Worm (Caenorhabditis elegans) whole organism, L4 larva: ENCODE results near the gene B0280.2.

ENCODE experiments used
- D1046.2 ChIP-seq: fragments of 200-800 bp; sonication (Bioruptor generic); IDR thresholded peaks from 2 replicates; pipeline ENCODE4 v1.3.6; 2022; ENCODE audit warnings: missing genetic modification characterization, missing compliant biosample characterization
- F44E2.7 ChIP-seq: fragments of 200-800 bp; sonication (Bioruptor generic); IDR thresholded peaks from 2 replicates; pipeline ENCODE4 v2.1.2; 2022; ENCODE audit warnings: missing genetic modification characterization, missing compliant biosample characterization
- F49E8.2 ChIP-seq: sonication (generic microtip); optimal IDR thresholded peaks from 2 replicates; lab custom pipeline; 2016; ENCODE audit warnings: missing compliant biosample characterization, mild to moderate bottlenecking, missing genetic modification characterization, borderline replicate concordance
- Y75B8A.6 ChIP-seq: fragments of 200-800 bp; sonication (Bioruptor generic); IDR thresholded peaks from 2 replicates; pipeline ENCODE4 v1.3.6; 2022; ENCODE audit warnings: missing genetic modification reagents, missing genetic modification characterization, missing compliant biosample characterization
- ZK337.2 ChIP-seq: fragments of 200-800 bp; sonication (Bioruptor generic); IDR thresholded peaks from 2 replicates; pipeline ENCODE4 v1.3.6; 2022; ENCODE audit warnings: missing genetic modification reagents, missing genetic modification characterization, missing compliant biosample characterization
- ZK546.5 ChIP-seq, 2 experiments: sonication (generic microtip); optimal IDR thresholded peaks; 2 replicates each; lab custom pipeline; 2017; ENCODE audit warnings: missing biosample characterization in 2 of 2, missing genetic modification characterization in 2 of 2
- aha-1 ChIP-seq: fragments of 150-350 bp; peaks from one replicate; lab custom pipeline; 2014; ENCODE audit warnings: missing biosample characterization, missing genetic modification characterization
- ama-1 ChIP-seq: fragments of 150-350 bp; optimal IDR thresholded peaks from 2 replicates; lab custom pipeline; 2014; ENCODE audit warnings: inconsistent platforms, mixed read lengths
- ceh-32 ChIP-seq: sonication (generic microtip); optimal IDR thresholded peaks from 2 replicates; lab custom pipeline; 2016; ENCODE audit warnings: mild to moderate bottlenecking, missing genetic modification characterization, missing compliant biosample characterization; ENCODE audit not compliant: poor library complexity
- ceh-82 ChIP-seq: sonication (generic microtip); optimal IDR thresholded peaks from 2 replicates; lab custom pipeline; 2017; ENCODE audit warnings: missing biosample characterization, missing genetic modification characterization
- ces-1 ChIP-seq: fragments of 150-350 bp; sonication (generic microtip); optimal IDR thresholded peaks from 4 replicates; lab custom pipeline; 2014; ENCODE audit warnings: missing biosample characterization, missing genetic modification reagents, missing genetic modification characterization
- cey-2 ChIP-seq: sonication (generic microtip); optimal IDR thresholded peaks from 3 replicates; lab custom pipeline; 2017; ENCODE audit warnings: missing genetic modification characterization, mild to moderate bottlenecking, missing compliant biosample characterization, antibody characterized with exemption, borderline replicate concordance; ENCODE audit not compliant: insufficient read depth
- dmd-6 ChIP-seq: fragments of 200-800 bp; sonication (Bioruptor generic); IDR thresholded peaks from 2 replicates; pipeline ENCODE4 v1.3.6; 2022; ENCODE audit warnings: missing genetic modification reagents, missing genetic modification characterization, missing compliant biosample characterization
- dpl-1 ChIP-seq: fragments of 150-350 bp; optimal IDR thresholded peaks from 2 replicates; lab custom pipeline; 2014; ENCODE audit warnings: missing biosample characterization, missing genetic modification reagents, missing genetic modification characterization
- egl-43 ChIP-seq: fragments of 200-800 bp; sonication (Bioruptor generic); IDR thresholded peaks from 2 replicates; pipeline ENCODE4 v1.3.6; 2022; ENCODE audit warnings: missing genetic modification reagents, missing genetic modification characterization, missing compliant biosample characterization
- hif-1 ChIP-seq, 2 experiments: sonication (generic microtip); optimal IDR thresholded peaks; 2 replicates each; lab custom pipeline; 2016 to 2017; ENCODE audit warnings: missing compliant biosample characterization in 2 of 2, missing genetic modification characterization in 2 of 2, missing genetic modification reagents in 2 of 2, missing genotype in 2 of 2, mild to moderate bottlenecking in 1 of 2
- hlh-30 ChIP-seq: sonication (generic microtip); optimal IDR thresholded peaks from 2 replicates; lab custom pipeline; 2017; ENCODE audit warnings: antibody characterized with exemption, mild to moderate bottlenecking, missing genetic modification characterization, missing compliant biosample characterization; ENCODE audit not compliant: insufficient read depth
- hmg-1.1 ChIP-seq: fragments of 200-800 bp; sonication (Bioruptor generic); IDR thresholded peaks from 2 replicates; pipeline ENCODE4 v1.3.6; 2022; ENCODE audit warnings: missing genetic modification reagents, missing genetic modification characterization, missing compliant biosample characterization
- lim-7 ChIP-seq: fragments of 200-800 bp; sonication (Bioruptor generic); IDR thresholded peaks from 2 replicates; pipeline ENCODE4 v1.3.6; 2022; ENCODE audit warnings: missing genetic modification characterization, missing compliant biosample characterization
- lin-13 ChIP-seq: fragments of 150-350 bp; optimal IDR thresholded peaks from 2 replicates; lab custom pipeline; 2014; ENCODE audit warnings: missing biosample characterization, missing genetic modification reagents, missing genetic modification characterization
- lin-29 ChIP-seq: fragments of 200-800 bp; sonication (Bioruptor generic); IDR thresholded peaks from 2 replicates; pipeline ENCODE4 v1.3.6; 2022; ENCODE audit warnings: missing genetic modification reagents, missing genetic modification characterization, missing compliant biosample characterization
- lin-39 ChIP-seq: fragments of 150-350 bp; optimal IDR thresholded peaks from 2 replicates; lab custom pipeline; 2014; ENCODE audit warnings: missing biosample characterization, missing genetic modification reagents, missing genetic modification characterization
- madf-5 ChIP-seq, 2 experiments: fragments of 200-800 bp; sonication (Bioruptor generic); IDR thresholded peaks; 2 replicates each; pipeline ENCODE4 v1.3.6; 2022; ENCODE audit warnings: missing compliant biosample characterization in 2 of 2, missing genetic modification characterization in 2 of 2
- madf-9 ChIP-seq: fragments of 200-800 bp; sonication (Bioruptor generic); conservative IDR thresholded peaks from 2 replicates; pipeline ENCODE4 v1.3.6; 2022; ENCODE audit warnings: missing genetic modification reagents, missing genetic modification characterization, missing compliant biosample characterization
- mdt-29 ChIP-seq: fragments of 200-800 bp; sonication (Bioruptor generic); IDR thresholded peaks from 2 replicates; pipeline ENCODE4 v1.3.6; 2022; ENCODE audit warnings: missing genetic modification reagents, missing genetic modification characterization, missing compliant biosample characterization
- mes-2 ChIP-seq: sonication (generic microtip); optimal IDR thresholded peaks from 2 replicates; lab custom pipeline; 2016; ENCODE audit warnings: missing genotype, mild to moderate bottlenecking, missing genetic modification characterization, missing compliant biosample characterization; ENCODE audit not compliant: poor library complexity, severe bottlenecking
- mxl-2 ChIP-seq: fragments of 200-800 bp; sonication (Bioruptor generic); conservative IDR thresholded peaks from 2 replicates; pipeline ENCODE4 v1.3.6; 2022; ENCODE audit warnings: missing genetic modification reagents, missing genetic modification characterization, missing compliant biosample characterization
- nhr-111 ChIP-seq: fragments of 200-800 bp; sonication (Bioruptor generic); optimal IDR thresholded peaks from 2 replicates; lab custom pipeline; 2018; ENCODE audit warnings: mild to moderate bottlenecking, missing genetic modification characterization, missing compliant biosample characterization
- nhr-28 ChIP-seq: fragments of 150-350 bp; optimal IDR thresholded peaks from 2 replicates; lab custom pipeline; 2014; ENCODE audit warnings: missing biosample characterization, missing genetic modification characterization
- nhr-41 ChIP-seq: fragments of 200-800 bp; sonication (Bioruptor generic); IDR thresholded peaks from 2 replicates; pipeline ENCODE4 v1.3.6; 2022; ENCODE audit warnings: missing genetic modification reagents, missing genetic modification characterization, missing compliant biosample characterization
- nhr-42 ChIP-seq: fragments of 200-800 bp; sonication (Bioruptor generic); IDR thresholded peaks from 2 replicates; pipeline ENCODE4 v1.3.6; 2022; ENCODE audit warnings: missing genetic modification characterization, missing compliant biosample characterization
- nhr-48 ChIP-seq: sonication (generic microtip); optimal IDR thresholded peaks from 2 replicates; lab custom pipeline; 2016; ENCODE audit warnings: mild to moderate bottlenecking, missing genetic modification characterization, missing compliant biosample characterization
- nhr-6 ChIP-seq: fragments of 150-350 bp; optimal IDR thresholded peaks from 2 replicates; lab custom pipeline; 2014; ENCODE audit warnings: missing biosample characterization, missing genetic modification characterization
- nhr-76 ChIP-seq: fragments of 150-350 bp; optimal IDR thresholded peaks from 2 replicates; lab custom pipeline; 2014; ENCODE audit warnings: missing biosample characterization, missing genetic modification characterization
- nhr-77 ChIP-seq: fragments of 150-350 bp; optimal IDR thresholded peaks from 2 replicates; lab custom pipeline; 2014; ENCODE audit warnings: missing biosample characterization, missing genetic modification characterization
- pha-4 ChIP-seq, 2 experiments: fragments of 150-350 bp in 1 of 2; fragments of 200-800 bp in 1 of 2; sonication (Bioruptor generic) in 1 of 2; IDR thresholded peaks in 1 of 2; optimal IDR thresholded peaks in 1 of 2; 2 replicates each; pipeline versions ENCODE4 v1.3.6 to Lab custom; 2014 to 2022; ENCODE audit warnings: missing genetic modification characterization in 2 of 2, missing genetic modification reagents in 2 of 2, missing biosample characterization in 1 of 2, missing compliant biosample characterization in 1 of 2
- php-3 ChIP-seq: fragments of 200-800 bp; sonication (Bioruptor generic); IDR thresholded peaks from 2 replicates; pipeline ENCODE4 v1.3.6; 2022; ENCODE audit warnings: missing genetic modification reagents, missing genetic modification characterization, missing compliant biosample characterization
- pqm-1 ChIP-seq: sonication (generic microtip); optimal IDR thresholded peaks from 2 replicates; lab custom pipeline; 2017; ENCODE audit warnings: missing biosample characterization, missing genetic modification characterization
- saeg-2 ChIP-seq: fragments of 200-800 bp; sonication (Bioruptor generic); IDR thresholded peaks from 2 replicates; pipeline ENCODE4 v1.3.6; 2022; ENCODE audit warnings: missing genetic modification reagents, missing genetic modification characterization, missing compliant biosample characterization
- snpc-4 ChIP-seq: fragments of 150-350 bp; optimal IDR thresholded peaks from 2 replicates; lab custom pipeline; 2014; ENCODE audit warnings: missing biosample characterization, missing genetic modification characterization
- spr-1 ChIP-seq: sonication (generic microtip); optimal IDR thresholded peaks from 2 replicates; lab custom pipeline; 2016; ENCODE audit warnings: mild to moderate bottlenecking, missing genetic modification characterization, missing compliant biosample characterization
- unc-130 ChIP-seq: sonication (generic microtip); optimal IDR thresholded peaks from 2 replicates; lab custom pipeline; 2016; ENCODE audit warnings: missing genetic modification reagents, missing genetic modification characterization, missing compliant biosample characterization
- unc-39 ChIP-seq: sonication (generic microtip); optimal IDR thresholded peaks from 2 replicates; lab custom pipeline; 2017; ENCODE audit warnings: missing biosample characterization, missing genetic modification characterization
- unc-62 ChIP-seq, 3 experiments: fragments of 150-350 bp in 1 of 3; sonication (generic microtip); optimal IDR thresholded peaks in 2 of 3; peaks in 1 of 3; 1 replicate in 1 of 3; 2 replicates in 2 of 3; lab custom pipeline; 2014 to 2017; ENCODE audit warnings: missing biosample characterization in 3 of 3, missing genetic modification characterization in 3 of 3, missing genetic modification reagents in 3 of 3, missing genotype in 1 of 3
- vab-7 ChIP-seq: fragments of 200-800 bp; sonication (Bioruptor generic); IDR thresholded peaks from 2 replicates; pipeline ENCODE4 v1.3.6; 2022; ENCODE audit warnings: missing genetic modification reagents, missing genetic modification characterization, missing compliant biosample characterization
- zip-11 ChIP-seq: fragments of 200-800 bp; sonication (Bioruptor generic); IDR thresholded peaks from 2 replicates; pipeline ENCODE4 v1.3.6; 2022; ENCODE audit warnings: missing genetic modification characterization, missing compliant biosample characterization
- zip-2 ChIP-seq: fragments of 150-350 bp; optimal IDR thresholded peaks from 2 replicates; lab custom pipeline; 2014; ENCODE audit warnings: missing biosample characterization, missing genetic modification characterization
- ztf-11 ChIP-seq: fragments of 150-350 bp; optimal IDR thresholded peaks from 2 replicates; lab custom pipeline; 2014; ENCODE audit warnings: missing biosample characterization, missing genetic modification characterization

Gene B0280.2

DNA sequence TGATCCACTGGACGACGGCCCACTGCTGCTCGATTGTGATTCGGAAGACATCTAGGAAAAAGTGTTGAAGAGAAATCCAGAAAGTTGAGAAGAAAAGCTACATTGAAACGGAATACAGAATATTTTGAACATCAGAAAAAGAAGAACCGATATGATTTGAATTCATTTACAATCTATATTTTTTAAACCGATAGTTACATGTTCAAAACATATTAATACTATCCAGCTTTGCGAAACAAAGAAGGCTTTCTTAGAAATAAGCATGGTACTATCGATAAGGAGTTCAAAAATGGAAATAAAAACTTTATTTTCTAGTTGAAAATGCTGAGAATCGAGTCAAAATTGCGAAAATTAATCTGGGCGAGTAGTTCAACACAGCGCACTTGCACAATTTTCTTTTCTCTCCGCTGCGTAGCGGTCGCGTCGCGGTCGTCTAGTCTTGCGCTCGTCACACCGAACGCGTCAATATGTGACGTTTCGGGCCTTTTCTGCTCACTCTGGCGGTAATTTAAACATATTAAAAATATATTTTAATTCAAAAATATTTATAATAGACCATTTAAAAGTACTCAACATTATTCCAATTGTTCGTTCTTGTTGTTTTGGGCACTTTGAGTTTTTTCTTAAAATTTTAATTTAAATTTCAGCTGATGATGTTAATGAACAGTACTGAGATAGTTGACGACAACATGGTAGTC, 37.8 kb downstream of the B0280.2 start, which contains the start of the genes syf-2 and K04G7.1 (continued):
- TF ChIP-seq madf-9: peak; percentile 42; the same call in 1 of the 2 replicates
- no peak for TF ChIP-seq ztf-11 (tag; lab: Kevin White, UChicago)
- no peak for TF ChIP-seq F44E2.7
- peak; percentile 83 for TF ChIP-seq hmg-1.1 (GFP tag; lab: Robert Waterston, UW)
- peak; percentile 35; the same call in 1 of the 2 replicates for TF ChIP-seq D1046.2 (GFP tag; lab: Robert Waterston, UW)
- TF ChIP-seq ces-1 (GFP tag; lab: Kevin White, UChicago): no peak
- peak; percentile 87 for TF ChIP-seq aha-1 (tag; lab: Kevin White, UChicago)
- TF ChIP-seq nhr-6 (tag; lab: Kevin White, UChicago): peak; percentile 78
- peak; percentile 86 for TF ChIP-seq pha-4 (GFP tag; IDR thresholded peaks at IDR 0.05; lab: Robert Waterston, UW)
- TF ChIP-seq pha-4 (tag; optimal IDR thresholded peaks at IDR 0.05; lab: Kevin White, UChicago): no peak
- TF ChIP-seq egl-43: peak; percentile 67; the same call in 1 of the 2 replicates
- TF ChIP-seq snpc-4 (tag; lab: Kevin White, UChicago): no peak
- TF ChIP-seq nhr-77 (tag; lab: Kevin White, UChicago): peak; percentile 92
- no peak for TF ChIP-seq php-3 (GFP tag; lab: Robert Waterston, UW)
- TF ChIP-seq lim-7: no peak
- TF ChIP-seq unc-62 (GFP tag; optimal IDR thresholded peaks at IDR 0.05 in 1 of 2; lab: Kevin White, UChicago): peak in 1 of 2 experiments; percentile 62
- TF ChIP-seq unc-62 (tag; optimal IDR thresholded peaks at IDR 0.05; lab: Kevin White, UChicago): no peak
- peak; percentile 98 for TF ChIP-seq lin-13 (GFP tag; lab: Kevin White, UChicago)
- peak; percentile 47; the same call in 1 of the 2 replicates for TF ChIP-seq vab-7 (GFP tag; lab: Robert Waterston, UW)
- TF ChIP-seq F49E8.2 (tag; lab: Kevin White, UChicago): peak; percentile 6
- TF ChIP-seq hlh-30: peak; percentile 94
- TF ChIP-seq zip-11 (GFP tag; lab: Robert Waterston, UW): no peak
- no peak for TF ChIP-seq nhr-76 (tag; lab: Kevin White, UChicago)
- peak; percentile 86 for TF ChIP-seq nhr-42
- no peak for TF ChIP-seq cey-2 (tag; lab: Kevin White, UChicago)
- no peak for TF ChIP-seq ama-1
- TF ChIP-seq unc-39 (tag; lab: Kevin White, UChicago): no peak
- peak; percentile 23 for TF ChIP-seq spr-1 (tag; lab: Kevin White, UChicago)
- no peak for TF ChIP-seq Y75B8A.6
- TF ChIP-seq nhr-111 (GFP tag; lab: Kevin White, UChicago): no peak
- TF ChIP-seq dmd-6 (GFP tag; lab: Robert Waterston, UW): peak; percentile 84
- TF ChIP-seq nhr-48 (tag; lab: Kevin White, UChicago): peak; percentile 28
- no peak for TF ChIP-seq lin-29 (GFP tag; lab: Robert Waterston, UW)
- TF ChIP-seq ceh-32 (tag; lab: Kevin White, UChicago): no peak
- peak; percentile 74; the same call in 1 of the 2 replicates for TF ChIP-seq saeg-2 (GFP tag; lab: Robert Waterston, UW)
- TF ChIP-seq ceh-82: no peak
- TF ChIP-seq zip-2 (tag; lab: Kevin White, UChicago): no peak
- peak; percentile 45; the same call in 1 of the 2 replicates for TF ChIP-seq mdt-29 (GFP tag; lab: Robert Waterston, UW)
- peak; percentile 91 for TF ChIP-seq mes-2 (tag; lab: Kevin White, UChicago)
- peak in 1 of 2 experiments; percentile 79 for TF ChIP-seq hif-1 (tag; optimal IDR thresholded peaks at IDR 0.05; lab: Kevin White, UChicago)
- no peak for TF ChIP-seq ZK337.2
- no peak for TF ChIP-seq mxl-2
- TF ChIP-seq ZK546.5 (tag; optimal IDR thresholded peaks at IDR 0.05; lab: Kevin White, UChicago): peak in 1 of 2 experiments; percentile 18
- TF ChIP-seq lin-39: no peak
- peak; percentile 76 for TF ChIP-seq unc-130
- no peak for TF ChIP-seq madf-5 (GFP tag; IDR thresholded peaks at IDR 0.05; lab: Robert Waterston, UW)
- no peak for TF ChIP-seq nhr-41 (GFP tag; lab: Robert Waterston, UW)
- TF ChIP-seq pqm-1 (tag; lab: Kevin White, UChicago): no peak
- TF ChIP-seq dpl-1 (GFP tag; lab: Kevin White, UChicago): peak; percentile 95
- peak; percentile 76 for TF ChIP-seq nhr-28 (tag; lab: Kevin White, UChicago)
